Fruit fly (Drosophila melanogaster): ENCODE measurements around the gene CG3213.

CG3213 gene

dm6 chr2L:3469869-3470268 lies 49.6 kb downstream of the CG3213 start, which contains the start of the genes Pif1 and CG31776 (continued):
- TF ChIP-seq NfI (GFP tag; optimal IDR thresholded peaks at IDR 0.05) = no peak
- peak; percentile 76 for TF ChIP-seq stwl (tag; optimal IDR thresholded peaks at IDR 0.05)
- no peak for TF ChIP-seq wor (GFP tag; IDR thresholded peaks at IDR 0.05)
- peak; percentile 68 for TF ChIP-seq sens (GFP tag)
- no peak for TF ChIP-seq grau (tag; optimal IDR thresholded peaks at IDR 0.05)
- no peak for TF ChIP-seq CG2875 (GFP tag; optimal IDR thresholded peaks at IDR 0.05)
- no peak for TF ChIP-seq CG9817 (tag; optimal IDR thresholded peaks at IDR 0.05)
- no peak for TF ChIP-seq tin (GFP tag; optimal IDR thresholded peaks at IDR 0.05)
- no peak for TF ChIP-seq crol (GFP tag; IDR thresholded peaks at IDR 0.05)
- no peak for TF ChIP-seq HLH3B (GFP tag; IDR thresholded peaks at IDR 0.05)
- TF ChIP-seq run (tag; optimal IDR thresholded peaks at IDR 0.05) = no peak
- TF ChIP-seq Ets65A (GFP tag) = no peak
- no peak for TF ChIP-seq CG14965 (GFP tag; optimal IDR thresholded peaks at IDR 0.05; ENCODE audit: borderline replicate concordance)
- TF ChIP-seq CG1602 (GFP tag; optimal IDR thresholded peaks at IDR 0.05) = no peak
- TF ChIP-seq CG33213 (GFP tag; optimal IDR thresholded peaks at IDR 0.05) = peak; percentile 32
- no peak for TF ChIP-seq CG2120 (GFP tag; optimal IDR thresholded peaks at IDR 0.05)
- TF ChIP-seq CG7357 (GFP tag; IDR thresholded peaks at IDR 0.05) = peak; percentile 94
- TF ChIP-seq CG11085 (GFP tag; IDR thresholded peaks at IDR 0.05) = no peak
- no peak for TF ChIP-seq CG11456 (GFP tag; IDR thresholded peaks at IDR 0.05)
- no peak for TF ChIP-seq CG9215 (GFP tag; IDR thresholded peaks at IDR 0.05)
- TF ChIP-seq ewg (GFP tag; optimal IDR thresholded peaks at IDR 0.05) = no peak
- no peak for TF ChIP-seq CG12104 (GFP tag; optimal IDR thresholded peaks at IDR 0.05)
- TF ChIP-seq prd (optimal IDR thresholded peaks at IDR 0.05) = no peak
- TF ChIP-seq prd (GFP tag; IDR thresholded peaks at IDR 0.05) = no peak
- peak; percentile 73 for TF ChIP-seq sna (GFP tag; IDR thresholded peaks at IDR 0.05; ENCODE audit: partially characterized antibody)
- TF ChIP-seq br (optimal IDR thresholded peaks at IDR 0.05) = no peak
- no peak for TF ChIP-seq pnt (GFP tag; optimal IDR thresholded peaks at IDR 0.05)
- no peak for TF ChIP-seq dmrt11E (tag; optimal IDR thresholded peaks at IDR 0.05)
- TF ChIP-seq Dll (GFP tag; IDR thresholded peaks at IDR 0.05; ENCODE audit: partially characterized antibody) = peak; percentile 90
- TF ChIP-seq CG8281 (tag; optimal IDR thresholded peaks at IDR 0.05) = no peak
- peak; percentile 12 for TF ChIP-seq sug (tag; optimal IDR thresholded peaks at IDR 0.05)
- TF ChIP-seq CG10543 (GFP tag; optimal IDR thresholded peaks at IDR 0.05) = no peak
- no peak for TF ChIP-seq abd-A (tag; optimal IDR thresholded peaks at IDR 0.05)
- TF ChIP-seq HLH54F (GFP tag; optimal IDR thresholded peaks at IDR 0.05) = no peak
- TF ChIP-seq klu (GFP tag; IDR thresholded peaks at IDR 0.05) = no peak
- TF ChIP-seq Abd-B (GFP tag; optimal IDR thresholded peaks at IDR 0.05) = no peak
- no peak for TF ChIP-seq ftz-f1 (GFP tag; optimal IDR thresholded peaks at IDR 0.05)
- no peak for TF ChIP-seq salm (tag; optimal IDR thresholded peaks at IDR 0.05)
- TF ChIP-seq ATbp (GFP tag; optimal IDR thresholded peaks at IDR 0.05) = no peak
- TF ChIP-seq Sox100B (GFP tag; optimal IDR thresholded peaks at IDR 0.05) = no peak
- TF ChIP-seq chm (GFP tag; IDR thresholded peaks at IDR 0.05) = no peak
- TF ChIP-seq CG1233 (GFP tag; optimal IDR thresholded peaks at IDR 0.05) = no peak
- no peak for TF ChIP-seq Tbp (GFP tag; optimal IDR thresholded peaks at IDR 0.05)
- no peak for TF ChIP-seq CG43689 (GFP tag; IDR thresholded peaks at IDR 0.05)
- TF ChIP-seq dan (GFP tag; IDR thresholded peaks at IDR 0.05) = no peak
- TF ChIP-seq CG4360 (GFP tag; IDR thresholded peaks at IDR 0.05) = no peak
- no peak for TF ChIP-seq CG7556 (GFP tag; optimal IDR thresholded peaks at IDR 0.05)
- TF ChIP-seq Pdp1 (GFP tag; optimal IDR thresholded peaks at IDR 0.05) = peak in 1 of 2 experiments; percentile 27
- TF ChIP-seq ash1 (GFP tag; optimal IDR thresholded peaks at IDR 0.05) = no peak
- TF ChIP-seq CG3281 (GFP tag; optimal IDR thresholded peaks at IDR 0.05) = no peak
- TF ChIP-seq MTF-1 (GFP tag; optimal IDR thresholded peaks at IDR 0.05; ENCODE audit: borderline replicate concordance) = no peak
- TF ChIP-seq Sox102F (GFP tag; optimal IDR thresholded peaks at IDR 0.05) = no peak
- no peak for TF ChIP-seq CG6175 (GFP tag; IDR thresholded peaks at IDR 0.05)

Data from whole organism, embryonic.